Worm (Caenorhabditis elegans): ENCODE measurements around the gene pigk-1.

pigk-1 gene

ce11 chrIV:11110995-11111619 is 1.3 kb upstream of the pigk-1 start, which contains the start of gene rps-5 (continued):
- TF ChIP-seq ztf-11 (tag; optimal IDR thresholded peaks at IDR 0.05): no peak
- TF ChIP-seq ceh-8 (GFP tag; optimal IDR thresholded peaks at IDR 0.05): no peak
- peak; percentile 21 for TF ChIP-seq fkh-8 (tag; optimal IDR thresholded peaks at IDR 0.05)
- TF ChIP-seq rnt-1 (tag; optimal IDR thresholded peaks at IDR 0.05): peak; percentile 63
- TF ChIP-seq nhr-77 (tag; optimal IDR thresholded peaks at IDR 0.05): peak; percentile 36
- TF ChIP-seq unc-86 (tag; optimal IDR thresholded peaks at IDR 0.05): peak; percentile 22
- TF ChIP-seq snpc-4 (tag; optimal IDR thresholded peaks at IDR 0.05): peak; percentile 35
- TF ChIP-seq efl-1 (optimal IDR thresholded peaks at IDR 0.05): peak; percentile 79 to 89
- peak; percentile 84 to 99 for TF ChIP-seq efl-1 (GFP tag; optimal IDR thresholded peaks at IDR 0.05 in 1 of 2)
- peak in 1 of 2 experiments; percentile 50 for TF ChIP-seq mdl-1 (tag; optimal IDR thresholded peaks at IDR 0.05)
- TF ChIP-seq blmp-1 (tag; optimal IDR thresholded peaks at IDR 0.05): peak; percentile 54
- TF ChIP-seq nhr-20 (tag; optimal IDR thresholded peaks at IDR 0.05): peak; percentile 59
- no peak for TF ChIP-seq C34B4.2 (tag; optimal IDR thresholded peaks at IDR 0.05)
- peak; percentile 80 for TF ChIP-seq snu-23 (GFP tag; optimal IDR thresholded peaks at IDR 0.05)
- TF ChIP-seq xbp-1 (tag; optimal IDR thresholded peaks at IDR 0.05): peak; percentile 89
- no peak for TF ChIP-seq pax-3 (tag; optimal IDR thresholded peaks at IDR 0.05)

ce11 chrIV:11105724-11106123 is 4.1 kb downstream of the pigk-1 start, which contains the start of gene srlf-24:
Gene srlf-24 (minus strand): TSS chrIV:11105824.
- TF ChIP-seq nhr-84 (tag; optimal IDR thresholded peaks at IDR 0.05) (no peak), ama-1 (optimal IDR thresholded peaks at IDR 0.05) (no peak), snpc-4 (tag; optimal IDR thresholded peaks at IDR 0.05) (no peak), sptf-1 (tag; optimal IDR thresholded peaks at IDR 0.05) (no peak), egl-27 (tag; optimal IDR thresholded peaks at IDR 0.05) (no peak), efl-1 (optimal IDR thresholded peaks at IDR 0.05) (no peak), efl-1 (GFP tag; optimal IDR thresholded peaks at IDR 0.05 in 1 of 2) (peak in 1 of 2 experiments; percentile 51), lin-13 (GFP tag; optimal IDR thresholded peaks at IDR 0.05) (no peak), dpl-1 (GFP tag; optimal IDR thresholded peaks at IDR 0.05) (no peak)

DNA sequence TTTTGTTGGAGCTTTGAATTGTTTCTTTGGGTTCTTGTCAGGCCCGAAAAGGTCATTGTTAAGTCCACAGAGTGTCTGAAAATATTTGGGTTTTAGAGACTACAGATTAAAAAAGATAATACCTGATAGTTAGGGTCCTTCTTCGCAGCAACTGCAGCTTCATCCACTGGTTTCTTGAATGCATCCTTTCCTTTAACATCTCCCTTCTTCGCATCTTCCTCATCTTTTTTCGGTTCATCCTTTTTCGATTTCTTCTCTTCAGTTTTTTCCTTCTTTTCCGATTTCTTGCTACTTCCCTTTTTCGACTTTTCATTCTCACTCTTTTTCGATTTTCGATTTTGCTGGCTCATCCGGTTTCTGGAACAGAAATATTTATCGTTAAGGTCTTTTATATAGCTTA is 6.3 kb downstream of the pigk-1 start:
- TF ChIP-seq lir-3 (tag; optimal IDR thresholded peaks at IDR 0.05; ENCODE audit: poor library complexity): no peak
- TF ChIP-seq nhr-85 (tag): peak; percentile 61

DNA sequence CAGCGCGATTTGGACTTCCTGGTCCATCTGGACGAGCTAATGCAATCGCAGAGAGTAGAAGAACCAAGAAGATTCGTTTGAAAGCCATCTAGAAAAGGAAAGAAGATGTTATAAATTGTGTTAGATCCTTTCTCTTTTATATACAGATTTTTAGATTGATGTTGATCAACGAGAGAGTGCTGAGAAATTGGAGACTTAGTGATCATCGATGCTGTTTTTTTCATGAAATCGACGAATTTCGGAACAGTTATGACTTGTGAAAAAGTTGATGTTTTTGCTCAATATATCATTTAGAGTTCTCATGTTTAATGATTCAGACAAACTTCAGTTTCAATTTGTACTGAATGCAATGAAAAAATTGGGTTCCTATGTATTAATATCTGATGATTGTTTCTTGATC is 7.2 kb downstream of the pigk-1 start, which contains the start of gene srlf-17:
srlf-17 (minus strand) TSS at position 101 of the 400 bp plus-strand sequence.
- TF ChIP-seq lin-13 (GFP tag; optimal IDR thresholded peaks at IDR 0.05): no peak
- TF ChIP-seq elt-2 (tag; optimal IDR thresholded peaks at IDR 0.05): no peak
- TF ChIP-seq unc-86 (tag; optimal IDR thresholded peaks at IDR 0.05): no peak
- no peak for TF ChIP-seq ceh-82 (tag; optimal IDR thresholded peaks at IDR 0.05)
- TF ChIP-seq nhr-12 (tag; optimal IDR thresholded peaks at IDR 0.05): no peak

DNA sequence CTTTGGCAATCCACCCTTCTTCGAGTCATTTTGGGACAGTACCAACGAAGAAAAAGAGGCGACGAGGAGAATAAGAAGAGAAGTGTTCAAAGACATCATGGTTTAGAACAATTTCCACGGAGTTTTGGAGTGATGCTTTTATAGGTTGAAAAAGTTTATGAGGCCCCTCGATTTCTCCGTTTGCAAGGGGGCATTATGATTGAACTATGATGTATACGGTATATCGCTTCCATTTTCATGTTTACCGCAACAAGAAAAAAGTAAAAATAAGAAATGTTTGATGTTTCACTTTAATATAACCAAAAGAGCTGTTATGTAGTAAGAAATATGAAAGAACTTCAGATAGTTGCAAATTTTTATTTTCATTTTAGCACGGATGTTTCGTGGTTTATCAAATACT is 8.4 kb downstream of the pigk-1 start, which contains the start of gene srlf-18:
srlf-18 (minus strand) TSS at position 101 of the 400 bp plus-strand sequence.
- no peak for TF ChIP-seq isw-1 (GFP tag; IDR thresholded peaks at IDR 0.05)
- no peak for TF ChIP-seq pqm-1 (tag; optimal IDR thresholded peaks at IDR 0.05)
- TF ChIP-seq ces-1 (GFP tag; optimal IDR thresholded peaks at IDR 0.05): no peak
- no peak for TF ChIP-seq lin-15B (tag; optimal IDR thresholded peaks at IDR 0.05)

ce11 chrIV:11100271-11100670 is 9.5 kb downstream of the pigk-1 start, which contains the start of gene str-3:
Gene str-3 (minus strand): TSS chrIV:11100371.
- TF ChIP-seq nhr-84 (tag; optimal IDR thresholded peaks at IDR 0.05): no peak
- TF ChIP-seq unc-98 (GFP tag; IDR thresholded peaks at IDR 0.05): no peak
- no peak for TF ChIP-seq egl-13 (tag; optimal IDR thresholded peaks at IDR 0.05)
- TF ChIP-seq efl-1 (optimal IDR thresholded peaks at IDR 0.05): no peak
- TF ChIP-seq efl-1 (GFP tag; optimal IDR thresholded peaks at IDR 0.05 in 1 of 2): no peak
- no peak for TF ChIP-seq ceh-63 (GFP tag; optimal IDR thresholded peaks at IDR 0.05)
- no peak for TF ChIP-seq unc-86 (tag; optimal IDR thresholded peaks at IDR 0.05)
- TF ChIP-seq isw-1 (GFP tag; IDR thresholded peaks at IDR 0.05): no peak
- TF ChIP-seq sup-37 (GFP tag; optimal IDR thresholded peaks at IDR 0.05): no peak

Measured in whole organism, L1 larva.